Worm (Caenorhabditis elegans) whole organism, young adult: ENCODE data around the gene K07F5.7.

Experiments
- madf-8 ChIP-seq: fragments of 200-800 bp; sonication (Bioruptor generic); conservative IDR thresholded peaks from 2 replicates; pipeline ENCODE4 v1.3.6; 2022; ENCODE audit warnings: missing genetic modification reagents, missing genetic modification characterization, missing compliant biosample characterization
- pha-4 ChIP-seq: fragments of 150-350 bp; sonication (generic microtip); optimal IDR thresholded peaks from 2 replicates; lab custom pipeline; 2014; ENCODE audit warnings: missing biosample characterization, missing genetic modification reagents, missing genetic modification characterization

- TF ChIP-seq madf-8 (GFP tag; lab: Robert Waterston, UW) (no peak), pha-4 (tag; lab: Kevin White, UChicago) (no peak)
Observed at ce11 chrIV:9889857-9890256, 41.9 kb upstream of the K07F5.7 start, which contains the start of gene ttbk-3.
